Worm (Caenorhabditis elegans) whole organism, L4/young adult: ENCODE data around the gene F43E2.11.

Experiments used
- W03F9.2 ChIP-seq: fragments of 150-350 bp; optimal IDR thresholded peaks from 2 replicates; lab custom pipeline; 2014; ENCODE audit warnings: missing biosample characterization, missing genetic modification characterization
- dao-5 ChIP-seq: sonication (generic microtip); optimal IDR thresholded peaks from 2 replicates; lab custom pipeline; 2016; ENCODE audit warnings: missing genotype, missing genetic modification characterization, moderate library complexity, missing compliant biosample characterization
- him-1 ChIP-seq: sonication (generic microtip); optimal IDR thresholded peaks from 2 replicates; lab custom pipeline; 2016; ENCODE audit warnings: missing genotype, missing genetic modification reagents, missing genetic modification characterization, missing compliant biosample characterization

ce11 chrII:7331224-7331623 is 38.9 kb downstream of the F43E2.11 start, which contains the start of gene npax-1:
- TF ChIP-seq W03F9.2 (tag; lab: Kevin White, UChicago) (no peak), him-1 (tag; lab: Kevin White, UChicago) (no peak), dao-5 (no peak)
